Fruit fly (Drosophila melanogaster) whole organism, embryonic: Measurements from ENCODE around the gene ninaE.

Experiments
- Atf-2 ChIP-seq: fragments of 200-800 bp; sonication (Bioruptor generic); optimal IDR thresholded peaks from 2 replicates; lab custom pipeline; 2016; ENCODE audit warnings: missing biosample characterization, missing genetic modification characterization
- Atf3 ChIP-seq: fragments of 200-800 bp; sonication (Bioruptor generic); optimal IDR thresholded peaks from 3 replicates; lab custom pipeline; 2016; ENCODE audit warnings: missing biosample characterization, missing genetic modification characterization
- CG13123 ChIP-seq: fragments of 200-800 bp; sonication (Bioruptor generic); optimal IDR thresholded peaks from 2 replicates; lab custom pipeline; 2016; ENCODE audit warnings: missing biosample characterization, missing genetic modification characterization
- CG13894 ChIP-seq: fragments of 200-800 bp; sonication (Bioruptor generic); optimal IDR thresholded peaks from 3 replicates; lab custom pipeline; 2018; ENCODE audit warnings: missing biosample characterization, mild to moderate bottlenecking, missing genetic modification characterization, moderate library complexity
- CG15073 ChIP-seq: fragments of 200-800 bp; sonication (Bioruptor generic); optimal IDR thresholded peaks from 2 replicates; lab custom pipeline; 2016; ENCODE audit warnings: missing biosample characterization, missing genetic modification characterization
- CG17802 ChIP-seq: fragments of 200-800 bp; sonication (Bioruptor generic); optimal IDR thresholded peaks from 2 replicates; lab custom pipeline; 2018; ENCODE audit warnings: missing biosample characterization, mild to moderate bottlenecking, missing genetic modification characterization, moderate library complexity
- CG17912 ChIP-seq: fragments of 200-800 bp; sonication (Bioruptor generic); optimal IDR thresholded peaks from 2 replicates; lab custom pipeline; 2018; ENCODE audit warnings: missing biosample characterization, mild to moderate bottlenecking, missing genetic modification characterization
- CG32532 ChIP-seq: fragments of 200-800 bp; sonication (Bioruptor generic); IDR thresholded peaks from 2 replicates; pipeline ENCODE4 v1.3.6; 2022; ENCODE audit warnings: missing biosample characterization, missing genetic modification characterization
- CG3838 ChIP-seq: fragments of 200-800 bp; sonication (Bioruptor generic); optimal IDR thresholded peaks from 3 replicates; lab custom pipeline; 2016; ENCODE audit warnings: missing biosample characterization, missing genetic modification characterization
- CG4404 ChIP-seq: fragments of 200-800 bp; sonication (Bioruptor generic); IDR thresholded peaks from 2 replicates; pipeline ENCODE4 v1.3.6; 2022; ENCODE audit warnings: missing biosample characterization, missing genetic modification characterization
- CG4424 ChIP-seq: fragments of 200-800 bp; sonication (Bioruptor generic); optimal IDR thresholded peaks from 3 replicates; lab custom pipeline; 2016; ENCODE audit warnings: missing biosample characterization, missing genetic modification characterization
- CG6254 ChIP-seq: fragments of 200-800 bp; sonication (Bioruptor generic); optimal IDR thresholded peaks from 3 replicates; lab custom pipeline; 2017; ENCODE audit warnings: mild to moderate bottlenecking, missing biosample characterization, missing genetic modification reagents, missing genetic modification characterization
- CG6683 ChIP-seq: fragments of 200-800 bp; sonication (Bioruptor generic); optimal IDR thresholded peaks from 2 replicates; lab custom pipeline; 2017; ENCODE audit warnings: missing biosample characterization, mild to moderate bottlenecking, missing genetic modification characterization, missing genetic modification reagents
- CG6765 ChIP-seq: fragments of 200-800 bp; sonication (Bioruptor generic); optimal IDR thresholded peaks from 3 replicates; lab custom pipeline; 2017; ENCODE audit warnings: missing biosample characterization, mild to moderate bottlenecking, missing genetic modification characterization
- CG7745 ChIP-seq: fragments of 200-800 bp; sonication (Bioruptor generic); optimal IDR thresholded peaks from 2 replicates; lab custom pipeline; 2018; ENCODE audit warnings: missing biosample characterization, mild to moderate bottlenecking, missing genetic modification characterization, moderate library complexity
- CG7839 ChIP-seq: fragments of 200-800 bp; sonication (Bioruptor generic); optimal IDR thresholded peaks from 3 replicates; lab custom pipeline; 2018; ENCODE audit warnings: missing biosample characterization, mild to moderate bottlenecking, missing genetic modification characterization, moderate library complexity
- CG8359 ChIP-seq: fragments of 200-800 bp; sonication (Bioruptor generic); optimal IDR thresholded peaks from 2 replicates; lab custom pipeline; 2017; ENCODE audit warnings: missing biosample characterization, mild to moderate bottlenecking, missing genetic modification characterization, borderline replicate concordance
- CTCF ChIP-seq: fragments of 200-800 bp; sonication (Bioruptor generic); optimal IDR thresholded peaks from 2 replicates; lab custom pipeline; 2017; ENCODE audit warnings: missing biosample characterization, mild to moderate bottlenecking, missing genetic modification characterization, moderate library complexity
- D ChIP-seq, 2 experiments: fragments of 200-800 bp in 1 of 2; fragments of >200 bp in 1 of 2; sonication (Bioruptor generic) in 1 of 2; optimal IDR thresholded peaks; 2 replicates in 1 of 2; 3 replicates in 1 of 2; lab custom pipeline; 2017; ENCODE audit warnings: mild to moderate bottlenecking in 1 of 2, missing biosample characterization in 1 of 2, missing genetic modification characterization in 1 of 2, missing genetic modification reagents in 1 of 2
- D19A ChIP-seq: fragments of 200-800 bp; optimal IDR thresholded peaks from 3 replicates; lab custom pipeline; 2019; ENCODE audit warnings: missing biosample characterization, mild to moderate bottlenecking, missing genetic modification characterization, moderate library complexity
- Dref ChIP-seq: fragments of 200-800 bp; sonication (Bioruptor generic); IDR thresholded peaks from 2 replicates; pipeline ENCODE4 v1.3.6; 2022; ENCODE audit warnings: missing biosample characterization, missing genetic modification characterization
- HHEX ChIP-seq: fragments of 200-800 bp; sonication (Bioruptor generic); optimal IDR thresholded peaks from 3 replicates; lab custom pipeline; 2017; ENCODE audit warnings: missing biosample characterization, mild to moderate bottlenecking, missing genetic modification characterization, missing genetic modification reagents
- Lim3 ChIP-seq: fragments of 200-800 bp; sonication (Bioruptor generic); IDR thresholded peaks from 2 replicates; pipeline ENCODE4 v1.3.6; 2022; ENCODE audit warnings: missing biosample characterization, missing genetic modification characterization
- NfI ChIP-seq: fragments of 200-800 bp; sonication (Bioruptor generic); optimal IDR thresholded peaks from 3 replicates; lab custom pipeline; 2018; ENCODE audit warnings: missing biosample characterization, mild to moderate bottlenecking, missing genetic modification characterization, moderate library complexity
- Oli ChIP-seq: fragments of 200-800 bp; sonication (Bioruptor generic); optimal IDR thresholded peaks from 2 replicates; lab custom pipeline; 2018; ENCODE audit warnings: missing biosample characterization, mild to moderate bottlenecking, missing genetic modification characterization, moderate library complexity
- Sry-β ChIP-seq: fragments of 200-800 bp; sonication (Bioruptor generic); optimal IDR thresholded peaks from 2 replicates; lab custom pipeline; 2018; ENCODE audit warnings: missing biosample characterization, mild to moderate bottlenecking, missing genetic modification characterization, moderate library complexity
- Sry-δ ChIP-seq: fragments of 200-800 bp; sonication (Bioruptor generic); optimal IDR thresholded peaks from 2 replicates; lab custom pipeline; 2016; ENCODE audit warnings: missing biosample characterization, missing genetic modification characterization
- bab2 ChIP-seq: fragments of 200-800 bp; sonication (Bioruptor generic); optimal IDR thresholded peaks from 2 replicates; lab custom pipeline; 2016; ENCODE audit warnings: missing biosample characterization, missing genetic modification characterization
- bbx ChIP-seq: fragments of 200-800 bp; sonication (Bioruptor generic); IDR thresholded peaks from 2 replicates; pipeline ENCODE4 v1.3.6; 2022; ENCODE audit warnings: missing biosample characterization, missing genetic modification characterization; ENCODE audit not compliant: partially characterized antibody
- chm ChIP-seq: fragments of 200-800 bp; sonication (Bioruptor generic); IDR thresholded peaks from 2 replicates; pipeline ENCODE4 v1.3.6; 2022; ENCODE audit warnings: missing biosample characterization, missing genetic modification characterization
- cwo ChIP-seq: fragments of 200-800 bp; sonication (Bioruptor generic); optimal IDR thresholded peaks from 3 replicates; lab custom pipeline; 2017; ENCODE audit warnings: missing biosample characterization, missing genetic modification characterization, mild to moderate bottlenecking, moderate library complexity, missing genetic modification reagents
- dimm ChIP-seq: fragments of 200-800 bp; sonication (Bioruptor generic); IDR thresholded peaks from 2 replicates; pipeline ENCODE4 v1.3.6; 2022; ENCODE audit warnings: missing biosample characterization, missing genetic modification characterization
- fru ChIP-seq: fragments of >200 bp; optimal IDR thresholded peaks from 2 replicates; lab custom pipeline; 2017
- gsb ChIP-seq: fragments of 200-800 bp; sonication (Bioruptor generic); IDR thresholded peaks from 2 replicates; pipeline ENCODE4 v1.3.6; 2022; ENCODE audit warnings: missing biosample characterization, missing genetic modification characterization
- inv ChIP-seq: fragments of 200-800 bp; sonication (Bioruptor generic); IDR thresholded peaks from 2 replicates; pipeline ENCODE4 v1.3.6; 2022; ENCODE audit warnings: missing biosample characterization, missing genetic modification characterization; ENCODE audit not compliant: partially characterized antibody
- jing ChIP-seq: fragments of 200-800 bp; sonication (Bioruptor generic); optimal IDR thresholded peaks from 2 replicates; lab custom pipeline; 2018; ENCODE audit warnings: missing biosample characterization, mild to moderate bottlenecking, missing genetic modification characterization
- kni ChIP-seq: fragments of 200-800 bp; sonication (Bioruptor generic); optimal IDR thresholded peaks from 3 replicates; lab custom pipeline; 2017; ENCODE audit warnings: mild to moderate bottlenecking, missing biosample characterization, missing genetic modification reagents, missing genetic modification characterization
- knrl ChIP-seq: fragments of 200-800 bp; sonication (Bioruptor generic); IDR thresholded peaks from 3 replicates; pipeline ENCODE4 v1.3.6; 2022; ENCODE audit warnings: missing biosample characterization, missing genetic modification characterization; ENCODE audit not compliant: partially characterized antibody
- nerfin-2 ChIP-seq: fragments of 200-800 bp; sonication (Bioruptor generic); IDR thresholded peaks from 2 replicates; pipeline ENCODE4 v1.3.6; 2022; ENCODE audit warnings: missing biosample characterization, missing genetic modification characterization; ENCODE audit not compliant: partially characterized antibody
- org-1 ChIP-seq: fragments of 200-800 bp; sonication (Bioruptor generic); optimal IDR thresholded peaks from 2 replicates; lab custom pipeline; 2017; ENCODE audit warnings: missing biosample characterization, missing genetic modification characterization
- pan ChIP-seq, 4 experiments: fragments of >200 bp in 3 of 4; fragments of 200-800 bp in 1 of 4; sonication (Bioruptor generic) in 1 of 4; optimal IDR thresholded peaks in 3 of 4; IDR thresholded peaks in 1 of 4; 2 replicates each; pipeline versions ENCODE4 v1.3.6 to Lab custom; 2017 to 2022; ENCODE audit warnings: missing biosample characterization in 2 of 4, missing genetic modification characterization in 2 of 4, mixed read lengths in 1 of 4
- sc ChIP-seq, 3 experiments: fragments of >200 bp in 2 of 3; fragments of 200-800 bp in 1 of 3; sonication (Bioruptor generic) in 1 of 3; optimal IDR thresholded peaks; 2 replicates in 2 of 3; 3 replicates in 1 of 3; lab custom pipeline; 2017; ENCODE audit warnings: mild to moderate bottlenecking in 1 of 3, missing biosample characterization in 1 of 3, missing genetic modification characterization in 1 of 3, missing genetic modification reagents in 1 of 3
- sens ChIP-seq: fragments of 200-800 bp; sonication (Bioruptor generic); peaks from one replicate; lab custom pipeline; 2016; ENCODE audit warnings: missing biosample characterization, missing genetic modification characterization
- sisA ChIP-seq: fragments of 200-800 bp; sonication (Bioruptor generic); IDR thresholded peaks from 2 replicates; pipeline ENCODE4 v1.3.6; 2022; ENCODE audit warnings: missing biosample characterization, missing genetic modification characterization
- slp2 ChIP-seq: fragments of 200-800 bp; sonication (Bioruptor generic); optimal IDR thresholded peaks from 2 replicates; lab custom pipeline; 2016; ENCODE audit warnings: missing biosample characterization, missing genetic modification characterization
- sug ChIP-seq: fragments of 200-800 bp; optimal IDR thresholded peaks from 2 replicates; lab custom pipeline; 2019; ENCODE audit warnings: missing biosample characterization, mild to moderate bottlenecking, missing genetic modification characterization, moderate library complexity
- tna ChIP-seq: fragments of 200-800 bp; sonication (Bioruptor generic); IDR thresholded peaks from 2 replicates; pipeline ENCODE4 v1.3.6; 2022; ENCODE audit warnings: missing biosample characterization, missing genetic modification characterization; ENCODE audit not compliant: partially characterized antibody
- vfl ChIP-seq: fragments of 200-800 bp; sonication (Bioruptor generic); optimal IDR thresholded peaks from 2 replicates; lab custom pipeline; 2016; ENCODE audit warnings: missing biosample characterization, missing genetic modification characterization

The ninaE gene

dm6 chr3R:19904865-19905373 lies 16.9 kb upstream of the ninaE start, which contains the start of the genes Surf6 and RhoGAP92B (continued):
- TF ChIP-seq D (optimal IDR thresholded peaks at IDR 0.05; lab: Kevin White, UChicago) (no peak), D (GFP tag; optimal IDR thresholded peaks at IDR 0.05; lab: Kevin White, UChicago) (peak; percentile 31), CG32532 (peak; percentile 71), CTCF (GFP tag; lab: Kevin White, UChicago) (peak; percentile 47), CG13894 (peak; percentile 68), bab2 (peak; percentile 56), CG7745 (tag; lab: Kevin White, UChicago) (no peak), sc (optimal IDR thresholded peaks at IDR 0.05; lab: Kevin White, UChicago) (no peak), sc (GFP tag; optimal IDR thresholded peaks at IDR 0.05; lab: Kevin White, UChicago) (peak; percentile 12), Sry-β (GFP tag; lab: Kevin White, UChicago) (peak; percentile 0), kni (GFP tag; lab: Kevin White, UChicago) (peak; percentile 39), chm (GFP tag; lab: Robert Waterston, UW) (no peak; the same call in 1 of the 2 replicates), gsb (no peak), knrl (GFP tag; lab: Robert Waterston, UW) (peak; percentile 62; the same call in 2 of the 3 replicates), CG13123 (GFP tag; lab: Kevin White, UChicago) (no peak), sisA (GFP tag; lab: Robert Waterston, UW) (peak; percentile 36; the same call in 1 of the 2 replicates), CG6683 (GFP tag; lab: Kevin White, UChicago) (peak; percentile 20), CG17912 (GFP tag; lab: Kevin White, UChicago) (no peak), CG15073 (no peak), Atf3 (peak; percentile 37), bbx (no peak), org-1 (GFP tag; lab: Kevin White, UChicago) (peak; percentile 39), CG6254 (GFP tag; lab: Kevin White, UChicago) (peak; percentile 52), nerfin-2 (no peak), fru (lab: Kevin White, UChicago) (no peak), Sry-δ (GFP tag; lab: Kevin White, UChicago) (peak; percentile 65), Dref (GFP tag; lab: Robert Waterston, UW) (0 out of 2 replicates have a peak, but pooled peaks have one; percentile 21), vfl (GFP tag; lab: Kevin White, UChicago) (peak; percentile 40), jing (GFP tag; lab: Kevin White, UChicago) (no peak), dimm (GFP tag; lab: Robert Waterston, UW) (no peak), Lim3 (GFP tag; lab: Robert Waterston, UW) (no peak), inv (GFP tag; lab: Robert Waterston, UW) (no peak), CG17802 (tag; lab: Kevin White, UChicago) (peak; percentile 44), cwo (GFP tag; lab: Kevin White, UChicago) (peak; percentile 95), Atf-2 (GFP tag; lab: Kevin White, UChicago) (peak; percentile 33), sens (GFP tag; lab: Kevin White, UChicago) (peak; percentile 96), HHEX (GFP tag; lab: Kevin White, UChicago) (peak; percentile 58), D19A (tag; lab: Kevin White, UChicago) (peak; percentile 38), Oli (tag; lab: Kevin White, UChicago) (peak; percentile 59), NfI (GFP tag; lab: Kevin White, UChicago) (peak; percentile 64), CG7839 (tag; lab: Kevin White, UChicago) (peak; percentile 53), sug (tag; lab: Kevin White, UChicago) (peak; percentile 69), CG4424 (GFP tag; lab: Kevin White, UChicago) (peak; percentile 49), CG3838 (GFP tag; lab: Kevin White, UChicago) (no peak), CG4404 (GFP tag; lab: Robert Waterston, UW) (no peak), tna (GFP tag; lab: Robert Waterston, UW) (no peak), CG6765 (GFP tag; lab: Kevin White, UChicago) (peak; percentile 75), pan (optimal IDR thresholded peaks at IDR 0.05; lab: Kevin White, UChicago) (no peak), pan (GFP tag; optimal IDR thresholded peaks at IDR 0.05 in 1 of 2, IDR thresholded peaks at IDR 0.05 in 1 of 2) (peak in 1 of 2 experiments; percentile 30), CG8359 (GFP tag; lab: Kevin White, UChicago) (peak; percentile 4), slp2 (GFP tag; lab: Kevin White, UChicago) (peak; percentile 40)
